Worm (Caenorhabditis elegans) whole organism, late embryonic: Measurements from ENCODE around the gene hrpa-1.

Experiments
- C08G9.2 ChIP-seq: sonication (generic microtip); optimal IDR thresholded peaks from 2 replicates; lab custom pipeline; 2016; ENCODE audit warnings: mild to moderate bottlenecking, missing genetic modification characterization, moderate library complexity, missing compliant biosample characterization
- elt-2 ChIP-seq: sonication (generic microtip); optimal IDR thresholded peaks from 2 replicates; lab custom pipeline; 2016; ENCODE audit warnings: missing genetic modification reagents, missing genetic modification characterization, missing compliant biosample characterization
- lim-6 ChIP-seq: sonication (generic microtip); optimal IDR thresholded peaks from 2 replicates; lab custom pipeline; 2016; ENCODE audit warnings: missing genetic modification characterization, missing compliant biosample characterization
- nhr-11 ChIP-seq: fragments of 150-350 bp; optimal IDR thresholded peaks from 2 replicates; lab custom pipeline; 2014; ENCODE audit warnings: missing biosample characterization, missing genetic modification characterization
- sdc-2 ChIP-seq: sonication (generic microtip); optimal IDR thresholded peaks from 2 replicates; lab custom pipeline; 2016; ENCODE audit warnings: missing genotype, missing genetic modification characterization, missing compliant biosample characterization

DNA sequence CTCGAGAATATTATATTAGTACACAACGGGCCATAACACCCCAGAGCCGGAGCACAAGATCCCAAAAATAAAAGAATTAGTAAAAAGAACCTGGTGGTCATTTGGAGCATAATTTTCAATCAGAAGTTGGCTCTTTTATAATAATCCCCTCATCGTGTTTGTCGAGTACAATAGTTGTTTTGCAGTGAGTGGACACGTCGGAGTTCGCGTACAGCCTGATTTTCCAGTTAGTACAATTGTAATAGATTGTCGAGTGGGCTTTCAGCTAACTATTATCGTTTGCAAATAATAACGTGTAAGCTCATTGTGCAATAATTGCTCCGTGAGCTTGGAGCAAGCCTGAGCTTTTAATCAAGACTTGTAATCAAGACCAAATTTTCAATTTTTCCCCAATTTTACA is 31.2 kb downstream of the hrpa-1 start, which contains the start of gene W08E12.9:
- TF ChIP-seq elt-2, result no peak
- TF ChIP-seq lim-6 (tag; lab: Kevin White, UChicago), result no peak
- TF ChIP-seq C08G9.2 (tag; lab: Kevin White, UChicago), result no peak
- no peak for TF ChIP-seq nhr-11 (tag; lab: Kevin White, UChicago)
- no peak for TF ChIP-seq sdc-2
